Worm (Caenorhabditis elegans) whole organism, L4 larva: ENCODE results near the gene unc-61.
A peak's percentile ranks its signal among the peaks of the same experiment; 100 is the strongest.

Experiments
- F10B5.3 ChIP-seq: sonication (generic microtip); optimal IDR thresholded peaks from 2 replicates; lab custom pipeline; 2016; ENCODE audit warnings: mild to moderate bottlenecking, missing genetic modification characterization, missing compliant biosample characterization
- T20F7.1 ChIP-seq: fragments of 200-800 bp; sonication (Bioruptor generic); optimal IDR thresholded peaks from 2 replicates; lab custom pipeline; 2018; ENCODE audit warnings: mild to moderate bottlenecking, missing genetic modification characterization, missing compliant biosample characterization
- Y105C5A.15 ChIP-seq: fragments of 200-800 bp; sonication (Bioruptor generic); IDR thresholded peaks from 2 replicates; pipeline ENCODE4 v1.3.6; 2022; ENCODE audit warnings: missing genetic modification characterization, missing compliant biosample characterization
- Y75B8A.6 ChIP-seq: fragments of 200-800 bp; sonication (Bioruptor generic); IDR thresholded peaks from 2 replicates; pipeline ENCODE4 v1.3.6; 2022; ENCODE audit warnings: missing genetic modification reagents, missing genetic modification characterization, missing compliant biosample characterization
- ZK337.2 ChIP-seq: fragments of 200-800 bp; sonication (Bioruptor generic); IDR thresholded peaks from 2 replicates; pipeline ENCODE4 v1.3.6; 2022; ENCODE audit warnings: missing genetic modification reagents, missing genetic modification characterization, missing compliant biosample characterization
- ZK546.5 ChIP-seq, 2 experiments: sonication (generic microtip); optimal IDR thresholded peaks; 2 replicates each; lab custom pipeline; 2017; ENCODE audit warnings: missing biosample characterization in 2 of 2, missing genetic modification characterization in 2 of 2
- aha-1 ChIP-seq: fragments of 150-350 bp; peaks from one replicate; lab custom pipeline; 2014; ENCODE audit warnings: missing biosample characterization, missing genetic modification characterization
- ama-1 ChIP-seq: fragments of 150-350 bp; optimal IDR thresholded peaks from 2 replicates; lab custom pipeline; 2014; ENCODE audit warnings: inconsistent platforms, mixed read lengths
- ceh-20 ChIP-seq: fragments of 200-800 bp; sonication (Bioruptor generic); IDR thresholded peaks from 2 replicates; pipeline ENCODE4 v1.3.6; 2022; ENCODE audit warnings: missing genetic modification reagents, missing genetic modification characterization, missing compliant biosample characterization
- ceh-82 ChIP-seq: sonication (generic microtip); optimal IDR thresholded peaks from 2 replicates; lab custom pipeline; 2017; ENCODE audit warnings: missing biosample characterization, missing genetic modification characterization
- cey-2 ChIP-seq: sonication (generic microtip); optimal IDR thresholded peaks from 3 replicates; lab custom pipeline; 2017; ENCODE audit warnings: missing genetic modification characterization, mild to moderate bottlenecking, missing compliant biosample characterization, antibody characterized with exemption, borderline replicate concordance; ENCODE audit not compliant: insufficient read depth
- ctbp-1 ChIP-seq: fragments of 200-800 bp; sonication (Bioruptor generic); IDR thresholded peaks from 2 replicates; pipeline ENCODE4 v1.3.6; 2022; ENCODE audit warnings: missing genetic modification reagents, missing genetic modification characterization, missing compliant biosample characterization
- daf-12 ChIP-seq: fragments of 150-350 bp; optimal IDR thresholded peaks from 2 replicates; lab custom pipeline; 2014; ENCODE audit warnings: missing biosample characterization, missing genetic modification reagents, missing genetic modification characterization
- daf-16 ChIP-seq, 3 experiments: sonication (generic microtip); optimal IDR thresholded peaks; 2 replicates each; lab custom pipeline; 2016 to 2017; ENCODE audit warnings: missing genetic modification characterization in 3 of 3, missing genetic modification reagents in 3 of 3, mild to moderate bottlenecking in 2 of 3, missing compliant biosample characterization in 2 of 3, missing biosample characterization in 1 of 3, moderate library complexity in 1 of 3
- daf-8 ChIP-seq: fragments of 200-800 bp; sonication (Bioruptor generic); IDR thresholded peaks from 2 replicates; pipeline ENCODE4 v1.3.6; 2022; ENCODE audit warnings: missing genetic modification characterization, missing compliant biosample characterization
- dmd-6 ChIP-seq: fragments of 200-800 bp; sonication (Bioruptor generic); IDR thresholded peaks from 2 replicates; pipeline ENCODE4 v1.3.6; 2022; ENCODE audit warnings: missing genetic modification reagents, missing genetic modification characterization, missing compliant biosample characterization
- dpl-1 ChIP-seq: fragments of 150-350 bp; optimal IDR thresholded peaks from 2 replicates; lab custom pipeline; 2014; ENCODE audit warnings: missing biosample characterization, missing genetic modification reagents, missing genetic modification characterization
- duxl-1 ChIP-seq: sonication (generic microtip); optimal IDR thresholded peaks from 2 replicates; lab custom pipeline; 2016; ENCODE audit warnings: mild to moderate bottlenecking, missing genetic modification characterization, moderate library complexity, missing compliant biosample characterization; ENCODE audit not compliant: poor library complexity
- dve-1 ChIP-seq: sonication (generic microtip); optimal IDR thresholded peaks from 2 replicates; lab custom pipeline; 2017; ENCODE audit warnings: antibody characterized with exemption, mild to moderate bottlenecking, missing genetic modification characterization, missing compliant biosample characterization; ENCODE audit not compliant: insufficient read depth
- egl-43 ChIP-seq: fragments of 200-800 bp; sonication (Bioruptor generic); IDR thresholded peaks from 2 replicates; pipeline ENCODE4 v1.3.6; 2022; ENCODE audit warnings: missing genetic modification reagents, missing genetic modification characterization, missing compliant biosample characterization
- fkh-10 ChIP-seq: fragments of 150-350 bp; optimal IDR thresholded peaks from 2 replicates; lab custom pipeline; 2014; ENCODE audit warnings: missing biosample characterization, missing genetic modification reagents, missing genetic modification characterization
- fos-1 ChIP-seq: fragments of 150-350 bp; optimal IDR thresholded peaks from 2 replicates; lab custom pipeline; 2014; ENCODE audit warnings: missing biosample characterization, missing genetic modification characterization
- gei-8 ChIP-seq: fragments of 200-800 bp; sonication (Bioruptor generic); optimal IDR thresholded peaks from 2 replicates; lab custom pipeline; 2018; ENCODE audit warnings: mild to moderate bottlenecking, missing genetic modification characterization, missing compliant biosample characterization
- hlh-11 ChIP-seq: fragments of 200-800 bp; sonication (Bioruptor generic); optimal IDR thresholded peaks from 2 replicates; lab custom pipeline; 2018; ENCODE audit warnings: mild to moderate bottlenecking, missing genetic modification characterization, missing compliant biosample characterization
- hlh-30 ChIP-seq: sonication (generic microtip); optimal IDR thresholded peaks from 2 replicates; lab custom pipeline; 2017; ENCODE audit warnings: antibody characterized with exemption, mild to moderate bottlenecking, missing genetic modification characterization, missing compliant biosample characterization; ENCODE audit not compliant: insufficient read depth
- jun-1 ChIP-seq: fragments of 150-350 bp; optimal IDR thresholded peaks from 2 replicates; lab custom pipeline; 2014; ENCODE audit warnings: missing biosample characterization, missing genetic modification reagents, missing genetic modification characterization
- lin-1 ChIP-seq: fragments of 200-800 bp; sonication (Bioruptor generic); IDR thresholded peaks from 2 replicates; pipeline ENCODE4 v1.3.6; 2022; ENCODE audit warnings: missing genetic modification reagents, missing genetic modification characterization, missing compliant biosample characterization
- lin-13 ChIP-seq: fragments of 150-350 bp; optimal IDR thresholded peaks from 2 replicates; lab custom pipeline; 2014; ENCODE audit warnings: missing biosample characterization, missing genetic modification reagents, missing genetic modification characterization
- lin-15B ChIP-seq: fragments of 150-350 bp; sonication (generic microtip); optimal IDR thresholded peaks from 3 replicates; lab custom pipeline; 2014; ENCODE audit warnings: missing biosample characterization, missing genetic modification characterization
- lir-3 ChIP-seq: sonication (generic microtip); optimal IDR thresholded peaks from 2 replicates; lab custom pipeline; 2016; ENCODE audit warnings: mild to moderate bottlenecking, missing genetic modification characterization, missing compliant biosample characterization
- madf-9 ChIP-seq: fragments of 200-800 bp; sonication (Bioruptor generic); conservative IDR thresholded peaks from 2 replicates; pipeline ENCODE4 v1.3.6; 2022; ENCODE audit warnings: missing genetic modification reagents, missing genetic modification characterization, missing compliant biosample characterization
- mdt-29 ChIP-seq: fragments of 200-800 bp; sonication (Bioruptor generic); IDR thresholded peaks from 2 replicates; pipeline ENCODE4 v1.3.6; 2022; ENCODE audit warnings: missing genetic modification reagents, missing genetic modification characterization, missing compliant biosample characterization
- mxl-2 ChIP-seq: fragments of 200-800 bp; sonication (Bioruptor generic); conservative IDR thresholded peaks from 2 replicates; pipeline ENCODE4 v1.3.6; 2022; ENCODE audit warnings: missing genetic modification reagents, missing genetic modification characterization, missing compliant biosample characterization
- mxl-3 ChIP-seq: fragments of 200-800 bp; sonication (Bioruptor generic); optimal IDR thresholded peaks from 2 replicates; lab custom pipeline; 2018; ENCODE audit warnings: mild to moderate bottlenecking, missing genetic modification characterization, missing compliant biosample characterization
- nhr-10 ChIP-seq: fragments of 150-350 bp; optimal IDR thresholded peaks from 2 replicates; lab custom pipeline; 2014; ENCODE audit warnings: missing biosample characterization, missing genetic modification characterization
- nhr-102 ChIP-seq: sonication (generic microtip); optimal IDR thresholded peaks from 2 replicates; lab custom pipeline; 2016; ENCODE audit warnings: mild to moderate bottlenecking, missing genetic modification characterization, moderate library complexity, missing compliant biosample characterization
- nhr-11 ChIP-seq: fragments of 150-350 bp; optimal IDR thresholded peaks from 2 replicates; lab custom pipeline; 2014; ENCODE audit warnings: missing biosample characterization, missing genetic modification characterization
- nhr-28 ChIP-seq: fragments of 150-350 bp; optimal IDR thresholded peaks from 2 replicates; lab custom pipeline; 2014; ENCODE audit warnings: missing biosample characterization, missing genetic modification characterization
- nhr-41 ChIP-seq: fragments of 200-800 bp; sonication (Bioruptor generic); IDR thresholded peaks from 2 replicates; pipeline ENCODE4 v1.3.6; 2022; ENCODE audit warnings: missing genetic modification reagents, missing genetic modification characterization, missing compliant biosample characterization
- nhr-6 ChIP-seq: fragments of 150-350 bp; optimal IDR thresholded peaks from 2 replicates; lab custom pipeline; 2014; ENCODE audit warnings: missing biosample characterization, missing genetic modification characterization
- nhr-76 ChIP-seq: fragments of 150-350 bp; optimal IDR thresholded peaks from 2 replicates; lab custom pipeline; 2014; ENCODE audit warnings: missing biosample characterization, missing genetic modification characterization
- php-3 ChIP-seq: fragments of 200-800 bp; sonication (Bioruptor generic); IDR thresholded peaks from 2 replicates; pipeline ENCODE4 v1.3.6; 2022; ENCODE audit warnings: missing genetic modification reagents, missing genetic modification characterization, missing compliant biosample characterization
- rbr-2 ChIP-seq: sonication (generic microtip); optimal IDR thresholded peaks from 2 replicates; lab custom pipeline; 2016; ENCODE audit warnings: missing genotype, missing genetic modification characterization, missing compliant biosample characterization
- snpc-4 ChIP-seq: fragments of 150-350 bp; optimal IDR thresholded peaks from 2 replicates; lab custom pipeline; 2014; ENCODE audit warnings: missing biosample characterization, missing genetic modification characterization
- tag-97 ChIP-seq: fragments of 200-800 bp; sonication (Bioruptor generic); IDR thresholded peaks from 2 replicates; pipeline ENCODE4 v1.3.6; 2022; ENCODE audit warnings: missing genetic modification characterization, missing compliant biosample characterization
- unc-39 ChIP-seq: sonication (generic microtip); optimal IDR thresholded peaks from 2 replicates; lab custom pipeline; 2017; ENCODE audit warnings: missing biosample characterization, missing genetic modification characterization
- zip-11 ChIP-seq: fragments of 200-800 bp; sonication (Bioruptor generic); IDR thresholded peaks from 2 replicates; pipeline ENCODE4 v1.3.6; 2022; ENCODE audit warnings: missing genetic modification characterization, missing compliant biosample characterization
- zip-2 ChIP-seq: fragments of 150-350 bp; optimal IDR thresholded peaks from 2 replicates; lab custom pipeline; 2014; ENCODE audit warnings: missing biosample characterization, missing genetic modification characterization
- ztf-11 ChIP-seq: fragments of 150-350 bp; optimal IDR thresholded peaks from 2 replicates; lab custom pipeline; 2014; ENCODE audit warnings: missing biosample characterization, missing genetic modification characterization
- ztf-7 ChIP-seq: fragments of 150-350 bp; optimal IDR thresholded peaks from 2 replicates; lab custom pipeline; 2014; ENCODE audit warnings: missing biosample characterization, missing genetic modification characterization

unc-61 gene

DNA sequence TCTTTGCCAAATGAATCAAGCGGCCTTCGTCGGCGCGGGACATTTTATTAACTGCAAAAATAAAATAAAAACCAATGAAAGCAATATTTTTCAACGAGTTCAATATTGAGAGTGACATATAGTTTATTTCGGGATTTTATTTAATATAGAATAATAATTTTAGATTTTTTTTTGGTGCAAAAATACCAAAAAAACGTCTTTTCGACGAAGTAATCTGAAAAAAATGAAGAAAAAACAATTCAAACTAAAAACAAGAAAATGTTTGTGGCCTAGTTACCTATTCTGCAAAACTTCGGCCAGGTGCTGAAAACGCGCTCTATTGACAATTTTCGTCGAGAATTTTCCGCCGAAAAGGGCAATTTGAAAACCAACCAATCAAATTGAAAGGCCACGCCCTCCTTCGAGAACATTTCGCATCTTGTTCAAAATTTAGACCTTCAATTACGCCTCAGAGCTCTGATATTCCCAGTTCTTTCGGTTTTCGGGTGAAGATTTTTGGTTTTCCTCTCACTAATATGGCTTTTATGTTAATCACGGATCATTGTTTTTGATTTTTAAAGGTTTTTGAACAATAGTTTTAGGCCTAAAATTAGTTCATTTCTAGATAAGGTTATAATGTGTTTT, 48.5 kb downstream of the unc-61 start, which contains the start of gene C47E8.4 (continued):
- TF ChIP-seq lin-1 (GFP tag; lab: Robert Waterston, UW): peak; percentile 89
- TF ChIP-seq egl-43 (GFP tag; lab: Robert Waterston, UW): peak; percentile 89; the same call in 1 of the 2 replicates
- TF ChIP-seq hlh-11 (tag; lab: Kevin White, UChicago): peak; percentile 96
- peak; percentile 96 for TF ChIP-seq duxl-1 (tag; lab: Kevin White, UChicago)
- peak; percentile 99 for TF ChIP-seq nhr-11
- peak; percentile 96 for TF ChIP-seq fkh-10
- peak in 1 of 2 experiments; percentile 62 for TF ChIP-seq ZK546.5 (tag; optimal IDR thresholded peaks at IDR 0.05; lab: Kevin White, UChicago)
- peak; percentile 19 for TF ChIP-seq ama-1 (lab: Kevin White, UChicago)
- TF ChIP-seq lin-15B (tag; lab: Kevin White, UChicago): peak; percentile 93
- TF ChIP-seq ztf-7 (tag; lab: Kevin White, UChicago): peak; percentile 59
- peak; percentile 96 for TF ChIP-seq tag-97 (GFP tag; lab: Robert Waterston, UW)
- peak; percentile 99 for TF ChIP-seq mdt-29
- 0 out of 2 replicates have a peak, but pooled peaks have one; percentile 31 for TF ChIP-seq zip-11 (GFP tag; lab: Robert Waterston, UW)
- no peak for TF ChIP-seq ceh-82 (tag; lab: Kevin White, UChicago)
- peak; percentile 90 for TF ChIP-seq zip-2 (tag; lab: Kevin White, UChicago)
- TF ChIP-seq jun-1 (tag; lab: Kevin White, UChicago): peak; percentile 89
- TF ChIP-seq nhr-10 (tag; lab: Kevin White, UChicago): peak; percentile 82
- TF ChIP-seq Y105C5A.15 (GFP tag; lab: Robert Waterston, UW): no peak
- TF ChIP-seq mxl-2 (GFP tag; lab: Robert Waterston, UW): peak; percentile 63; the same call in 1 of the 2 replicates
- peak; percentile 97 for TF ChIP-seq dmd-6 (GFP tag; lab: Robert Waterston, UW)
- TF ChIP-seq fos-1 (tag; lab: Kevin White, UChicago): no peak
- peak; percentile 65; the same call in 1 of the 2 replicates for TF ChIP-seq nhr-41 (GFP tag; lab: Robert Waterston, UW)
- peak; percentile 97 for TF ChIP-seq ctbp-1 (GFP tag; lab: Robert Waterston, UW)
- TF ChIP-seq ZK337.2: peak; percentile 95
- TF ChIP-seq ztf-11 (tag; lab: Kevin White, UChicago): no peak
- no peak for TF ChIP-seq unc-39
- peak; percentile 89 for TF ChIP-seq madf-9 (GFP tag; lab: Robert Waterston, UW)
- TF ChIP-seq nhr-28 (tag; lab: Kevin White, UChicago): peak; percentile 83
- peak; percentile 97 for TF ChIP-seq nhr-102 (tag; lab: Kevin White, UChicago)
- TF ChIP-seq daf-16 (GFP tag; optimal IDR thresholded peaks at IDR 0.05; lab: Kevin White, UChicago): peak; percentile 66 to 98
- TF ChIP-seq daf-16 (tag; optimal IDR thresholded peaks at IDR 0.05; lab: Kevin White, UChicago): peak; percentile 78
- TF ChIP-seq aha-1 (tag; lab: Kevin White, UChicago): peak; percentile 99
- TF ChIP-seq lir-3: peak; percentile 77
- no peak for TF ChIP-seq cey-2 (tag; lab: Kevin White, UChicago)
- TF ChIP-seq T20F7.1 (GFP tag; lab: Kevin White, UChicago): peak; percentile 91
- peak; percentile 69 for TF ChIP-seq mxl-3 (GFP tag; lab: Kevin White, UChicago)
- peak; percentile 99 for TF ChIP-seq dve-1 (tag; lab: Kevin White, UChicago)
- TF ChIP-seq nhr-76 (tag; lab: Kevin White, UChicago): peak; percentile 68
- peak; percentile 98 for TF ChIP-seq rbr-2 (tag; lab: Kevin White, UChicago)
- TF ChIP-seq dpl-1 (GFP tag; lab: Kevin White, UChicago): peak; percentile 92
- peak; percentile 28 for TF ChIP-seq snpc-4 (tag; lab: Kevin White, UChicago)
- TF ChIP-seq gei-8 (GFP tag; lab: Kevin White, UChicago): no peak
- peak; percentile 92 for TF ChIP-seq F10B5.3 (tag; lab: Kevin White, UChicago)
- peak; percentile 80; the same call in 1 of the 2 replicates for TF ChIP-seq Y75B8A.6 (GFP tag; lab: Robert Waterston, UW)
- peak; percentile 98 for TF ChIP-seq ceh-20 (GFP tag; lab: Robert Waterston, UW)
- TF ChIP-seq lin-13 (GFP tag; lab: Kevin White, UChicago): peak; percentile 97
- peak; percentile 91 for TF ChIP-seq hlh-30 (tag; lab: Kevin White, UChicago)
- peak; percentile 99 for TF ChIP-seq nhr-6 (tag; lab: Kevin White, UChicago)
- TF ChIP-seq daf-8 (GFP tag; lab: Robert Waterston, UW): peak; percentile 86; the same call in 1 of the 2 replicates
- TF ChIP-seq daf-12 (tag; lab: Kevin White, UChicago): no peak
- TF ChIP-seq php-3 (GFP tag; lab: Robert Waterston, UW): peak; percentile 89
